Worm (Caenorhabditis elegans) whole organism, L2 larva: ENCODE data around the gene F36D4.1.
"Not testable (repeated sequence)": the region's sequence is repeated elsewhere in the genome, so short reads cannot be mapped to it uniquely, and the experiment has no call there.

Source experiments
- C34F6.9 ChIP-seq: fragments of 150-350 bp; optimal IDR thresholded peaks from 2 replicates; lab custom pipeline; 2014; ENCODE audit warnings: missing biosample characterization, missing genetic modification characterization
- F13H6.1 ChIP-seq: sonication (generic microtip); optimal IDR thresholded peaks from 2 replicates; lab custom pipeline; 2016; ENCODE audit warnings: missing genetic modification characterization, missing compliant biosample characterization
- R02D3.7 ChIP-seq: fragments of 150-350 bp; optimal IDR thresholded peaks from 2 replicates; lab custom pipeline; 2014; ENCODE audit warnings: missing biosample characterization, missing genetic modification characterization
- ZK546.5 ChIP-seq: sonication (generic microtip); optimal IDR thresholded peaks from 2 replicates; lab custom pipeline; 2017; ENCODE audit warnings: missing biosample characterization, missing genetic modification characterization
- alr-1 ChIP-seq: fragments of 150-350 bp; optimal IDR thresholded peaks from 2 replicates; lab custom pipeline; 2014; ENCODE audit warnings: missing biosample characterization, missing genetic modification characterization
- aly-2 ChIP-seq: fragments of 150-350 bp; optimal IDR thresholded peaks from 2 replicates; lab custom pipeline; 2014; ENCODE audit warnings: missing biosample characterization, missing genetic modification characterization
- ama-1 ChIP-seq: fragments of 150-350 bp; optimal IDR thresholded peaks from 2 replicates; lab custom pipeline; 2018; ENCODE audit warnings: inconsistent platforms
- blmp-1 ChIP-seq: sonication (generic microtip); optimal IDR thresholded peaks from 2 replicates; lab custom pipeline; 2017; ENCODE audit warnings: missing genetic modification characterization, mild to moderate bottlenecking, missing compliant biosample characterization, antibody characterized with exemption, moderate library complexity; ENCODE audit not compliant: insufficient read depth
- ceh-16 ChIP-seq: fragments of 150-350 bp; optimal IDR thresholded peaks from 2 replicates; lab custom pipeline; 2014; ENCODE audit warnings: missing biosample characterization, missing genetic modification characterization
- ceh-82 ChIP-seq: fragments of 150-350 bp; optimal IDR thresholded peaks from 2 replicates; lab custom pipeline; 2014; ENCODE audit warnings: missing biosample characterization, missing genetic modification characterization
- crh-2 ChIP-seq: sonication (generic microtip); optimal IDR thresholded peaks from 2 replicates; lab custom pipeline; 2017; ENCODE audit warnings: missing biosample characterization, missing genetic modification characterization
- dmd-4 ChIP-seq: sonication (generic microtip); optimal IDR thresholded peaks from 2 replicates; lab custom pipeline; 2017; ENCODE audit warnings: missing biosample characterization, missing genetic modification characterization
- fos-1 ChIP-seq: fragments of 150-350 bp; optimal IDR thresholded peaks from 2 replicates; lab custom pipeline; 2014; ENCODE audit warnings: missing biosample characterization, missing genetic modification characterization
- gmeb-1 ChIP-seq: fragments of 150-350 bp; optimal IDR thresholded peaks from 2 replicates; lab custom pipeline; 2014; ENCODE audit warnings: missing biosample characterization, missing genetic modification characterization
- lin-13 ChIP-seq: fragments of 150-350 bp; optimal IDR thresholded peaks from 2 replicates; lab custom pipeline; 2014; ENCODE audit warnings: missing biosample characterization, missing genetic modification reagents, missing genetic modification characterization
- lin-39 ChIP-seq: fragments of 150-350 bp; optimal IDR thresholded peaks from 2 replicates; lab custom pipeline; 2014; ENCODE audit warnings: missing biosample characterization, missing genetic modification reagents, missing genetic modification characterization
- mdl-1 ChIP-seq, 2 experiments: fragments of 150-350 bp in 1 of 2; sonication (generic microtip) in 1 of 2; optimal IDR thresholded peaks; 2 replicates each; lab custom pipeline; 2017; ENCODE audit warnings: missing biosample characterization in 2 of 2, missing genetic modification characterization in 2 of 2
- nhr-11 ChIP-seq: fragments of 150-350 bp; optimal IDR thresholded peaks from 2 replicates; lab custom pipeline; 2014; ENCODE audit warnings: missing biosample characterization, missing genetic modification characterization
- nhr-12 ChIP-seq: fragments of 150-350 bp; optimal IDR thresholded peaks from 2 replicates; lab custom pipeline; 2014; ENCODE audit warnings: missing biosample characterization, missing genetic modification characterization
- nhr-129 ChIP-seq: fragments of 150-350 bp; optimal IDR thresholded peaks from 2 replicates; lab custom pipeline; 2014; ENCODE audit warnings: missing biosample characterization, missing genetic modification characterization
- nhr-23 ChIP-seq: fragments of 150-350 bp; optimal IDR thresholded peaks from 2 replicates; lab custom pipeline; 2014; ENCODE audit warnings: missing biosample characterization, missing genetic modification reagents, missing genetic modification characterization
- nhr-25 ChIP-seq: fragments of 150-350 bp; sonication (generic microtip); optimal IDR thresholded peaks from 3 replicates; lab custom pipeline; 2014; ENCODE audit warnings: missing biosample characterization, missing genetic modification characterization
- nhr-6 ChIP-seq: fragments of 150-350 bp; optimal IDR thresholded peaks from 2 replicates; lab custom pipeline; 2014; ENCODE audit warnings: missing biosample characterization, missing genetic modification characterization
- peb-1 ChIP-seq: fragments of 150-350 bp; optimal IDR thresholded peaks from 2 replicates; lab custom pipeline; 2014; ENCODE audit warnings: missing biosample characterization, missing genetic modification characterization
- skn-1 ChIP-seq: sonication (generic microtip); optimal IDR thresholded peaks from 2 replicates; lab custom pipeline; 2017; ENCODE audit warnings: missing biosample characterization, missing genetic modification characterization
- sma-9 ChIP-seq, 2 experiments: fragments of 150-350 bp in 1 of 2; sonication (generic microtip) in 1 of 2; optimal IDR thresholded peaks; 2 replicates each; lab custom pipeline; 2014 to 2016; ENCODE audit warnings: missing genetic modification characterization in 2 of 2, mild to moderate bottlenecking in 1 of 2, missing biosample characterization in 1 of 2, missing compliant biosample characterization in 1 of 2, missing genetic modification reagents in 1 of 2, moderate library complexity in 1 of 2
- snpc-4 ChIP-seq: fragments of 150-350 bp; optimal IDR thresholded peaks from 2 replicates; lab custom pipeline; 2014; ENCODE audit warnings: missing biosample characterization, missing genetic modification characterization
- unc-55 ChIP-seq: fragments of 150-350 bp; sonication (generic microtip); optimal IDR thresholded peaks from 3 replicates; lab custom pipeline; 2014; ENCODE audit warnings: missing biosample characterization, missing genetic modification reagents, missing genetic modification characterization
- ztf-1 ChIP-seq: fragments of 200-800 bp; sonication (Bioruptor generic); conservative IDR thresholded peaks from 2 replicates; pipeline ENCODE4 v1.3.6; 2022; ENCODE audit warnings: missing genetic modification characterization, missing compliant biosample characterization
- ztf-11 ChIP-seq: sonication (generic microtip); optimal IDR thresholded peaks from 2 replicates; lab custom pipeline; 2017; ENCODE audit warnings: missing biosample characterization, missing genetic modification characterization

The F36D4.1 gene

DNA sequence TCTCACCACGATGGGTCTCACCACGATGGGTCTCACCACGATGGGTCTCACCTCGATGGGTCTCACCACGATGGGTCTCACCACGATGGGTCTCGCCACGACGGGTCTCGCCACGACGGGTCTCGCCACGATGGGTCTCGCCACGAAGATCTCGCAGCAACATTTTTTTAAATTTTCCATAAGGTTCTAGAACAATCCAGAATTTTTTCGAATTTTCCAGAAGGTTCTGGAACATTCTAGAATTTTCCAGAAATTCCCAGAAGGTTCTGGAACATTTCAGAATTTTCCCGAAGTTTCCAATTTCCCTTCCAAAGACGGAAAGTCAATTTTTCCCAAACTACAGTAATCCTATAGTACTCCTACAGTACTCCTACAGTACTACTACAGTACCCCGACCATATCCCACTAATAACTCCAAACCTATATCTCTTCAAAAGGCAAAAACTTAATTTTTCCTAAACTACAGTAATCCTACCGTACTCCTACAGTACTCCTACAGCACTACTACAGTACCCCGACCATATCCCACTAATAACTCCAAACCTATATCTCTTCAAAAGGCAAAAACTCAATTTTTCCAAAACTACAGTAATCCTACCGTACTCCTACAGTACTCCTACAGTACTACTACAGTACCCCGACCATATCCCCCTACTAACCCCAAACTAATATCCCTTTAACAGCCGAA, 22.7 kb downstream of the F36D4.1 start, which contains the start of gene Y54B9A.1:
Y54B9A.1 (minus strand) TSS at position 235 of the 688 bp plus-strand sequence.
- TF ChIP-seq alr-1 (tag; lab: Kevin White, UChicago); R02D3.7; ama-1 (lab: Kevin White, UChicago): not testable (repeated sequence)

- peak; percentile 7 for TF ChIP-seq snpc-4 (tag; lab: Kevin White, UChicago)
- TF ChIP-seq nhr-12 (tag; lab: Kevin White, UChicago), result no peak
These were observed 23.2 kb downstream of the F36D4.1 start for ce11 chrV:9440003-9440319.

DNA sequence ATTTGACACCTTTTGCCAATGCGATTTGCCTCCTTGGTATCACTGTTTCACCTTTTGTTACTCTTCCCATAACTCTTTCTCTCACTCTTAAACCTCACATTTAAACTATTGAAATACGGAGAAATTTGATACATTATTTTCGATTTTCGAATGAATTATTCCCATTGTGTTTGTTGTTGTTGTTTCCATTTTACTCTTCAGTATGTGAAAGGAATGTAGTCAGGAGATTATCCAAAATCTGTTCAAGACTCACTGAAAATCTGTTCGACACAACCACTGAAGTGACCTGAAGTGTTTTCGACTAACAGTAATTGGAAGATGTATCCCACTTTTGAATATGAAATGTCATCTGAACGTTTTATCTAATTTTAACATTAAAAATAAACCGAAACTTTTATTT, 24.3 kb downstream of the F36D4.1 start:
- no peak for TF ChIP-seq ztf-11 (tag; lab: Kevin White, UChicago)
- TF ChIP-seq ceh-82 (tag; lab: Kevin White, UChicago), result no peak
- TF ChIP-seq lin-39 (tag; lab: Kevin White, UChicago), result no peak
- TF ChIP-seq blmp-1 (tag; lab: Kevin White, UChicago), result no peak
- TF ChIP-seq lin-13 (GFP tag; lab: Kevin White, UChicago), result no peak
- TF ChIP-seq nhr-129 (tag; lab: Kevin White, UChicago), result no peak
- no peak for TF ChIP-seq nhr-6 (tag; lab: Kevin White, UChicago)

DNA sequence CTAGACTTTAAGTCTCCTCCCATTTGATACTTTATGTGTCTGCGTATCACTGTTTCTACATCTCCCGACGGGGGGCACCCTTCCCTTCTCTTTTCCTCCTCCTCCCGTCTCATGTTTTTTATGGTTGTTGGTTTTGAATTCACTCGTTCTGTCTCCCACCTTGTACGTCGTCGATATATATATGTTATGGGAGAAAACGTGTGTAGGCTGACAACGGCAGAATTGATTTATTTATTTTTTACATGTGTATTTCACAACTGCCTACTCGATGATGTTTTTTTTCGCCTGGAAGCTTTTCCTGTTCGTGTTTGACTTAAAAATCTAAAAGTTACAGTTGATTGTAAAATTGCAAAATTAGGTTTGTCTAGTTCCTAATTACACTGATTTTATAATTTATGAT, 25.7 kb downstream of the F36D4.1 start:
- peak; percentile 10 for TF ChIP-seq F13H6.1 (tag; lab: Kevin White, UChicago)
- TF ChIP-seq mdl-1 (tag; optimal IDR thresholded peaks at IDR 0.05; lab: Kevin White, UChicago), result no peak
- TF ChIP-seq ztf-11 (tag; lab: Kevin White, UChicago), result no peak
- peak; percentile 7 for TF ChIP-seq nhr-129 (tag; lab: Kevin White, UChicago)
- peak; percentile 38 for TF ChIP-seq sma-9 (GFP tag; optimal IDR thresholded peaks at IDR 0.05; lab: Kevin White, UChicago)
- TF ChIP-seq sma-9 (tag; optimal IDR thresholded peaks at IDR 0.05; lab: Kevin White, UChicago), result no peak
- TF ChIP-seq unc-55 (GFP tag; lab: Kevin White, UChicago), result peak; percentile 26

DNA sequence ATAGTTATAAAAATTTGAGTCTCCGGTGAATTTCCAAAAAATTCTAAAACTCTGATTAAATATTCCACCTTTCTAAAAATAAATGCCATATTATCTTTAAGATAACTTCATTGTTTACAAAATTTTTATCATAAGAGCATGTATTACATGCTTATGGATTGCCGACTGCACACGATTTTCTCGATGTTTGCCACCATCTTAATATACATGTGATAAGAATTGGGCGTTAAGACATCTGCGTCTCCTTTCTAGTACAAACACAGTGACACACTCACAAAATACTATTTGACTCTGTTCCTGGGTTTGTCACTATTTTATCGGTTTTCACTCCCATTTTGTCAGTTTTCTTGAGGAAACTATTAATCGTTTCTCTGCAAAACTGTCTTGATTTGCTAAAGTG, 26.4 kb downstream of the F36D4.1 start:
- TF ChIP-seq gmeb-1 (tag; lab: Kevin White, UChicago), result peak; percentile 35
- no peak for TF ChIP-seq nhr-23 (tag; lab: Kevin White, UChicago)
- no peak for TF ChIP-seq ztf-1
- TF ChIP-seq sma-9 (GFP tag; optimal IDR thresholded peaks at IDR 0.05; lab: Kevin White, UChicago), result peak; percentile 67
- TF ChIP-seq sma-9 (tag; optimal IDR thresholded peaks at IDR 0.05; lab: Kevin White, UChicago), result no peak
- TF ChIP-seq ZK546.5, result no peak
- peak; percentile 8 for TF ChIP-seq skn-1
- no peak for TF ChIP-seq aly-2
- no peak for TF ChIP-seq ztf-11 (tag; lab: Kevin White, UChicago)
- TF ChIP-seq crh-2, result peak; percentile 49
- TF ChIP-seq blmp-1 (tag; lab: Kevin White, UChicago), result no peak
- TF ChIP-seq nhr-11 (tag; lab: Kevin White, UChicago), result no peak
- peak; percentile 92 for TF ChIP-seq fos-1
- peak; percentile 46 for TF ChIP-seq F13H6.1 (tag; lab: Kevin White, UChicago)
- no peak for TF ChIP-seq peb-1
- TF ChIP-seq, all 48 proteins: peak for 6

DNA sequence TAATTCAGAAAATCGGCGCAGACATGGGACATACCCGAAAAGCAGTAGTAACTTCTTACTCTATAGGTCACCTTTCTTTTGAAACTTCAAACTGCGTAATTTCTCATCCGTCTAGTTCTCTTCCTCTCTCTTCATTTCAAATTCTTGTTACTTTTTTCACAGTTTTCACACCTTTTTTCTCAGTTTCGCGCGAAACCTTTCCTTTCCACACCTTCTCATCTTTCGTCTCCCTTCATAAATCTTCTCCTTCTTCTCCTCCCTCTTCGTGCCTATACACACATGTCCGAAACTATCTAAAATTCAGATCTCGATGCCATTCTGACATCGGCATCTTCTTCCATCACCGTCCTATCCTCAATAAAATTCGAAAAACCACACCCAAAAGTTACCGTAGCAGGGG, 27.0 kb downstream of the F36D4.1 start, which contains the start of gene wdr-62:
wdr-62 (plus strand) TSS at position 301 of the 400 bp plus-strand sequence.
- TF ChIP-seq nhr-6 (tag; lab: Kevin White, UChicago) (no peak), fos-1 (no peak), dmd-4 (tag; lab: Kevin White, UChicago) (no peak), crh-2 (no peak), nhr-25 (tag; lab: Kevin White, UChicago) (peak; percentile 4), aly-2 (no peak)
- TF ChIP-seq, all 48 proteins: peak for 1

ce11 chrV:9444618-9445017, 27.9 kb downstream of the F36D4.1 start:
- no peak for TF ChIP-seq lin-39 (tag; lab: Kevin White, UChicago)
- TF ChIP-seq nhr-25 (tag; lab: Kevin White, UChicago), result peak; percentile 2
- no peak for TF ChIP-seq sma-9 (GFP tag; optimal IDR thresholded peaks at IDR 0.05; lab: Kevin White, UChicago)
- no peak for TF ChIP-seq sma-9 (tag; optimal IDR thresholded peaks at IDR 0.05; lab: Kevin White, UChicago)
- no peak for TF ChIP-seq ceh-16
- no peak for TF ChIP-seq C34F6.9
